Worm (Caenorhabditis elegans) whole organism, mixed stage, embryonic: ENCODE data around the gene dct-19.

ENCODE experiments used
- M03D4.4 ChIP-seq: sonication (generic microtip); optimal IDR thresholded peaks from 2 replicates; lab custom pipeline; 2017; ENCODE audit warnings: mild to moderate bottlenecking, missing genetic modification characterization, missing compliant biosample characterization
- bed-3 ChIP-seq: fragments of 200-800 bp; sonication (Bioruptor generic); optimal IDR thresholded peaks from 3 replicates; lab custom pipeline; 2018; ENCODE audit warnings: mild to moderate bottlenecking, missing genetic modification characterization, moderate library complexity, missing compliant biosample characterization
- blmp-1 ChIP-seq: fragments of 150-350 bp; optimal IDR thresholded peaks from 2 replicates; lab custom pipeline; 2014; ENCODE audit warnings: missing biosample characterization, missing genetic modification characterization
- ceh-39 ChIP-seq: fragments of 150-350 bp; optimal IDR thresholded peaks from 2 replicates; lab custom pipeline; 2014; ENCODE audit warnings: missing biosample characterization, missing genetic modification characterization
- ceh-83 ChIP-seq: fragments of 200-800 bp; sonication (Bioruptor generic); optimal IDR thresholded peaks from 2 replicates; lab custom pipeline; 2018; ENCODE audit warnings: mild to moderate bottlenecking, missing genetic modification characterization, missing compliant biosample characterization
- ces-1 ChIP-seq: fragments of 150-350 bp; optimal IDR thresholded peaks from 2 replicates; lab custom pipeline; 2014; ENCODE audit warnings: missing biosample characterization, missing genetic modification reagents, missing genetic modification characterization
- cnd-1 ChIP-seq: fragments of 200-800 bp; sonication (Bioruptor generic); optimal IDR thresholded peaks from 2 replicates; lab custom pipeline; 2018; ENCODE audit warnings: mild to moderate bottlenecking, missing genetic modification characterization, missing compliant biosample characterization
- elt-1 ChIP-seq: sonication (generic microtip); optimal IDR thresholded peaks from 2 replicates; lab custom pipeline; 2017; ENCODE audit warnings: missing genetic modification characterization, mild to moderate bottlenecking, missing compliant biosample characterization, antibody characterized with exemption, moderate library complexity, borderline replicate concordance; ENCODE audit not compliant: insufficient read depth
- elt-3 ChIP-seq: fragments of 150-350 bp; optimal IDR thresholded peaks from 2 replicates; lab custom pipeline; 2014; ENCODE audit warnings: missing biosample characterization, missing genetic modification characterization
- flh-1 ChIP-seq: fragments of 200-800 bp; sonication (Bioruptor generic); optimal IDR thresholded peaks from 2 replicates; lab custom pipeline; 2018; ENCODE audit warnings: mild to moderate bottlenecking, missing genetic modification characterization, moderate library complexity, missing compliant biosample characterization
- hlh-1 ChIP-seq: fragments of 150-350 bp; optimal IDR thresholded peaks from 2 replicates; lab custom pipeline; 2014; ENCODE audit warnings: missing biosample characterization, missing genetic modification reagents, missing genetic modification characterization
- lin-13 ChIP-seq: fragments of 150-350 bp; optimal IDR thresholded peaks from 2 replicates; lab custom pipeline; 2014; ENCODE audit warnings: missing biosample characterization, missing genetic modification characterization
- mab-5 ChIP-seq: fragments of 150-350 bp; optimal IDR thresholded peaks from 2 replicates; lab custom pipeline; 2014; ENCODE audit warnings: missing biosample characterization, missing genetic modification characterization
- mep-1 ChIP-seq: fragments of 150-350 bp; optimal IDR thresholded peaks from 2 replicates; lab custom pipeline; 2017; ENCODE audit warnings: missing biosample characterization, missing genetic modification reagents, missing genetic modification characterization, inconsistent platforms
- mls-2 ChIP-seq: sonication (generic microtip); optimal IDR thresholded peaks from 2 replicates; lab custom pipeline; 2016; ENCODE audit warnings: mild to moderate bottlenecking, missing genetic modification characterization, moderate library complexity, missing compliant biosample characterization
- nhr-12 ChIP-seq: fragments of 150-350 bp; optimal IDR thresholded peaks from 2 replicates; lab custom pipeline; 2014; ENCODE audit warnings: missing biosample characterization, missing genetic modification characterization
- nhr-2 ChIP-seq: fragments of 150-350 bp; optimal IDR thresholded peaks from 2 replicates; lab custom pipeline; 2014; ENCODE audit warnings: missing biosample characterization, missing genetic modification characterization
- nhr-28 ChIP-seq: fragments of 150-350 bp; optimal IDR thresholded peaks from 2 replicates; lab custom pipeline; 2014; ENCODE audit warnings: missing biosample characterization, missing genetic modification characterization
- pha-4 ChIP-seq: fragments of 150-350 bp; optimal IDR thresholded peaks from 2 replicates; lab custom pipeline; 2018; ENCODE audit warnings: missing biosample characterization, missing genetic modification reagents, missing genetic modification characterization
- snpc-4 ChIP-seq: fragments of 150-350 bp; optimal IDR thresholded peaks from 2 replicates; lab custom pipeline; 2014; ENCODE audit warnings: missing biosample characterization, missing genetic modification characterization
- sptf-1 ChIP-seq: sonication (generic microtip); optimal IDR thresholded peaks from 2 replicates; lab custom pipeline; 2017; ENCODE audit warnings: mild to moderate bottlenecking, missing genetic modification characterization, moderate library complexity, missing compliant biosample characterization
- tbx-8 ChIP-seq: fragments of 200-800 bp; sonication (Bioruptor generic); optimal IDR thresholded peaks from 2 replicates; lab custom pipeline; 2018; ENCODE audit warnings: mild to moderate bottlenecking, missing genetic modification characterization, moderate library complexity, missing compliant biosample characterization
- unc-120 ChIP-seq: sonication (generic microtip); optimal IDR thresholded peaks from 2 replicates; lab custom pipeline; 2017; ENCODE audit warnings: missing genetic modification characterization, missing compliant biosample characterization; ENCODE audit not compliant: poor library complexity, severe bottlenecking
- unc-39 ChIP-seq: fragments of 150-350 bp; optimal IDR thresholded peaks from 2 replicates; lab custom pipeline; 2014; ENCODE audit warnings: missing biosample characterization, missing genetic modification characterization
- unc-62 ChIP-seq: fragments of 150-350 bp; optimal IDR thresholded peaks from 2 replicates; lab custom pipeline; 2014; ENCODE audit warnings: missing biosample characterization, missing genetic modification reagents, missing genetic modification characterization
- zip-8 ChIP-seq: fragments of 150-350 bp; optimal IDR thresholded peaks from 2 replicates; lab custom pipeline; 2014; ENCODE audit warnings: missing biosample characterization, missing genetic modification characterization
- ztf-11 ChIP-seq: fragments of 150-350 bp; optimal IDR thresholded peaks from 2 replicates; lab custom pipeline; 2014; ENCODE audit warnings: missing biosample characterization, missing genetic modification characterization

Gene dct-19

ce11 chrIV:12897146-12897545 lies 45.6 kb upstream of the dct-19 start:
- no peak for TF ChIP-seq mab-5
- no peak for TF ChIP-seq ces-1 (GFP tag; lab: Kevin White, UChicago)

ce11 chrIV:12898823-12899222 lies 43.9 kb upstream of the dct-19 start:
- TF ChIP-seq mep-1 (no peak), cnd-1 (tag; lab: Kevin White, UChicago) (no peak), snpc-4 (no peak), sptf-1 (tag; lab: Kevin White, UChicago) (no peak), elt-1 (tag; lab: Kevin White, UChicago) (no peak), lin-13 (tag; lab: Kevin White, UChicago) (no peak), nhr-28 (tag; lab: Kevin White, UChicago) (no peak), elt-3 (tag; lab: Kevin White, UChicago) (no peak)

ce11 chrIV:12899392-12899791 lies 43.3 kb upstream of the dct-19 start, which contains the start of gene K08D8.9:
TSS of gene K08D8.9 (plus strand) at chrIV:12899692.
- TF ChIP-seq lin-13 (tag; lab: Kevin White, UChicago) (no peak), bed-3 (no peak), ceh-83 (no peak), nhr-12 (tag; lab: Kevin White, UChicago) (no peak), elt-1 (tag; lab: Kevin White, UChicago) (no peak), hlh-1 (tag; lab: Kevin White, UChicago) (no peak), sptf-1 (tag; lab: Kevin White, UChicago) (no peak), unc-62 (GFP tag; lab: Kevin White, UChicago) (no peak), mls-2 (tag; lab: Kevin White, UChicago) (no peak), pha-4 (tag; lab: Kevin White, UChicago) (no peak), cnd-1 (tag; lab: Kevin White, UChicago) (no peak), tbx-8 (GFP tag; lab: Kevin White, UChicago) (no peak), elt-3 (tag; lab: Kevin White, UChicago) (no peak), unc-39 (tag; lab: Kevin White, UChicago) (no peak)
- TF ChIP-seq, all 35 proteins: peak for 0

- TF ChIP-seq mab-5: no peak
Measured at ce11 chrIV:12900267-12900666, 42.5 kb upstream of the dct-19 start, which contains the start of gene K08D8.10. TSS of gene K08D8.10 (plus strand) at chrIV:12900567.

- no peak for TF ChIP-seq nhr-2 (tag; lab: Kevin White, UChicago)
- no peak for TF ChIP-seq cnd-1 (tag; lab: Kevin White, UChicago)
- TF ChIP-seq mls-2 (tag; lab: Kevin White, UChicago): no peak
- no peak for TF ChIP-seq zip-8 (tag; lab: Kevin White, UChicago)
- TF ChIP-seq unc-62 (GFP tag; lab: Kevin White, UChicago): no peak
- TF ChIP-seq unc-120 (tag; lab: Kevin White, UChicago): no peak
- TF ChIP-seq mep-1: no peak
Measured at ce11 chrIV:12901602-12902001, 41.1 kb upstream of the dct-19 start.

ce11 chrIV:12902430-12903110 lies 40.2 kb upstream of the dct-19 start, which contains the start of gene K08D8.2:
TSS of gene K08D8.2 (plus strand) at chrIV:12903060.
- TF ChIP-seq M03D4.4 (no peak), zip-8 (tag; lab: Kevin White, UChicago) (no peak), hlh-1 (tag; lab: Kevin White, UChicago) (no peak), blmp-1 (no peak), ztf-11 (tag; lab: Kevin White, UChicago) (no peak), flh-1 (GFP tag; lab: Kevin White, UChicago) (no peak), nhr-2 (tag; lab: Kevin White, UChicago) (no peak), ces-1 (GFP tag; lab: Kevin White, UChicago) (no peak), bed-3 (no peak), cnd-1 (tag; lab: Kevin White, UChicago) (no peak), mab-5 (no peak), elt-3 (tag; lab: Kevin White, UChicago) (no peak), sptf-1 (tag; lab: Kevin White, UChicago) (no peak), pha-4 (tag; lab: Kevin White, UChicago) (no peak), ceh-39 (tag; lab: Kevin White, UChicago) (no peak)
